Fruit fly (Drosophila melanogaster): ENCODE measurements around the gene CG15865.

CG15865 gene

dm6 chrX:16633181-16633957 lies 30.9 kb downstream of the CG15865 start:
- TF ChIP-seq Gug (GFP tag; IDR thresholded peaks at IDR 0.05) (0 out of 2 replicates have a peak, but pooled peaks have one; percentile 28), CG11294 (GFP tag; IDR thresholded peaks at IDR 0.05) (peak; percentile 15; the same call in 1 of the 2 replicates), OdsH (GFP tag; optimal IDR thresholded peaks at IDR 0.05) (no peak), CG32006 (GFP tag; optimal IDR thresholded peaks at IDR 0.05) (peak; percentile 63), CG7368 (GFP tag; optimal IDR thresholded peaks at IDR 0.05) (no peak), Ets96B (tag; optimal IDR thresholded peaks at IDR 0.05) (peak; percentile 19), CG9139 (GFP tag; optimal IDR thresholded peaks at IDR 0.05) (no peak), achi (GFP tag; optimal IDR thresholded peaks at IDR 0.05) (no peak), CG6808 (GFP tag; optimal IDR thresholded peaks at IDR 0.05) (peak; percentile 70), dac (GFP tag; optimal IDR thresholded peaks at IDR 0.05) (peak; percentile 48), Eip78C (GFP tag) (peak; percentile 64), CG8119 (GFP tag; IDR thresholded peaks at IDR 0.05) (0 out of 3 replicates have a peak, but pooled peaks have one; percentile 27), spab (GFP tag; optimal IDR thresholded peaks at IDR 0.05) (peak; percentile 12), fkh (GFP tag; optimal IDR thresholded peaks at IDR 0.05) (peak; percentile 58), eg (GFP tag; IDR thresholded peaks at IDR 0.05) (peak; percentile 25; the same call in 2 of the 3 replicates), salr (GFP tag; optimal IDR thresholded peaks at IDR 0.05) (peak in 1 of 2 experiments; percentile 3), CG34406 (GFP tag; optimal IDR thresholded peaks at IDR 0.05) (no peak), CG15336 (GFP tag; IDR thresholded peaks at IDR 0.05) (peak; percentile 36; the same call in 1 of the 2 replicates), CG11902 (GFP tag; optimal IDR thresholded peaks at IDR 0.05) (no peak), CG6276 (GFP tag; optimal IDR thresholded peaks at IDR 0.05) (peak; percentile 65), fd59A (GFP tag; optimal IDR thresholded peaks at IDR 0.05) (peak; percentile 17), net (GFP tag; optimal IDR thresholded peaks at IDR 0.05) (peak; percentile 22)

- TF ChIP-seq CG8119 (GFP tag; IDR thresholded peaks at IDR 0.05) (no peak), CG1621 (tag; optimal IDR thresholded peaks at IDR 0.05) (no peak), CG11294 (GFP tag; IDR thresholded peaks at IDR 0.05) (no peak), cyc (GFP tag; optimal IDR thresholded peaks at IDR 0.05) (no peak), spab (GFP tag; optimal IDR thresholded peaks at IDR 0.05) (no peak), dac (GFP tag; optimal IDR thresholded peaks at IDR 0.05) (no peak), net (GFP tag; optimal IDR thresholded peaks at IDR 0.05) (no peak), Ets96B (tag; optimal IDR thresholded peaks at IDR 0.05) (no peak), CG9139 (GFP tag; optimal IDR thresholded peaks at IDR 0.05) (no peak)
Measured at dm6 chrX:16632135-16632534, 32.1 kb downstream of the CG15865 start, which contains the start of gene CG9777. CG9777 (minus strand) TSS chrX:16632235.

dm6 chrX:16624519-16624918 lies 39.7 kb downstream of the CG15865 start:
- no peak for TF ChIP-seq CG1621 (tag; optimal IDR thresholded peaks at IDR 0.05)
- TF ChIP-seq CG10669 (GFP tag; optimal IDR thresholded peaks at IDR 0.05) = no peak
- no peak for TF ChIP-seq dac (GFP tag; optimal IDR thresholded peaks at IDR 0.05)
- no peak for TF ChIP-seq Hr39 (GFP tag; optimal IDR thresholded peaks at IDR 0.05)
- TF ChIP-seq CG16779 (tag; optimal IDR thresholded peaks at IDR 0.05) = no peak
- no peak for TF ChIP-seq svp (GFP tag)
- TF ChIP-seq CG11762 (GFP tag; optimal IDR thresholded peaks at IDR 0.05; ENCODE audit: insufficient read depth) = no peak
- TF ChIP-seq CG11902 (GFP tag; optimal IDR thresholded peaks at IDR 0.05) = no peak
- no peak for TF ChIP-seq fd59A (GFP tag; optimal IDR thresholded peaks at IDR 0.05)
- TF ChIP-seq CG3919 (GFP tag; optimal IDR thresholded peaks at IDR 0.05) = no peak
- TF ChIP-seq spab (GFP tag; optimal IDR thresholded peaks at IDR 0.05) = no peak
- TF ChIP-seq topi (GFP tag; optimal IDR thresholded peaks at IDR 0.05) = no peak
- TF ChIP-seq Smox (GFP tag; optimal IDR thresholded peaks at IDR 0.05) = no peak
- TF ChIP-seq dsx (GFP tag; optimal IDR thresholded peaks at IDR 0.05; ENCODE audit: poor library complexity, severe bottlenecking) = no peak
- no peak for TF ChIP-seq CG34406 (GFP tag; optimal IDR thresholded peaks at IDR 0.05)
- no peak for TF ChIP-seq pdm3 (GFP tag; optimal IDR thresholded peaks at IDR 0.05)
- no peak for TF ChIP-seq lz (GFP tag; optimal IDR thresholded peaks at IDR 0.05)
- no peak for TF ChIP-seq CG10631 (GFP tag; optimal IDR thresholded peaks at IDR 0.05)
- no peak for TF ChIP-seq ss (GFP tag; optimal IDR thresholded peaks at IDR 0.05)
